Fruit fly (Drosophila melanogaster): Measurements from ENCODE around the gene CG42813.
A peak's percentile ranks its signal among the peaks of the same experiment; 100 is the strongest.

Gene CG42813

dm6 chr3R:27274533-27275447, 46.4 kb upstream of the CG42813 start, which contains the start of gene CG5938 (continued):
- TF ChIP-seq oc (tag; optimal IDR thresholded peaks at IDR 0.05): no peak
- no peak for TF ChIP-seq gcm2 (GFP tag; optimal IDR thresholded peaks at IDR 0.05)
- TF ChIP-seq da (GFP tag; optimal IDR thresholded peaks at IDR 0.05): no peak
- TF ChIP-seq CG3281 (GFP tag; optimal IDR thresholded peaks at IDR 0.05): peak; percentile 30
- TF ChIP-seq ci (GFP tag; IDR thresholded peaks at IDR 0.05): 0 out of 3 replicates have a peak, but pooled peaks have one; percentile 15
- no peak for TF ChIP-seq CG8281 (tag; optimal IDR thresholded peaks at IDR 0.05)
- TF ChIP-seq eve (GFP tag; optimal IDR thresholded peaks at IDR 0.05): no peak
- no peak for TF ChIP-seq CG16813 (GFP tag; IDR thresholded peaks at IDR 0.05; ENCODE audit: partially characterized antibody)
- TF ChIP-seq CG3838 (GFP tag; optimal IDR thresholded peaks at IDR 0.05): no peak
- TF ChIP-seq slbo (GFP tag; IDR thresholded peaks at IDR 0.05): peak; percentile 32; the same call in 1 of the 2 replicates
- no peak for TF ChIP-seq fd96Cb (tag; optimal IDR thresholded peaks at IDR 0.05)
- TF ChIP-seq CG9876 (GFP tag; optimal IDR thresholded peaks at IDR 0.05): no peak
- TF ChIP-seq zf30C (GFP tag; optimal IDR thresholded peaks at IDR 0.05): no peak
- no peak for TF ChIP-seq bbx (GFP tag; IDR thresholded peaks at IDR 0.05; ENCODE audit: partially characterized antibody)
- TF ChIP-seq CG17612 (GFP tag; IDR thresholded peaks at IDR 0.05): no peak
- TF ChIP-seq CG14050 (GFP tag; IDR thresholded peaks at IDR 0.05): no peak
- no peak for TF ChIP-seq fd102C (GFP tag; optimal IDR thresholded peaks at IDR 0.05)
- peak; percentile 90; the same call in 3 of the 4 replicates for TF ChIP-seq chinmo (GFP tag; IDR thresholded peaks at IDR 0.05; ENCODE audit: partially characterized antibody)
- 0 out of 2 replicates have a peak, but pooled peaks have one; percentile 23 for TF ChIP-seq esg (GFP tag; conservative IDR thresholded peaks at IDR 0.05)
- TF ChIP-seq CG9932 (GFP tag; IDR thresholded peaks at IDR 0.05): peak; percentile 26; the same call in 1 of the 2 replicates
- TF ChIP-seq lbe (GFP tag; optimal IDR thresholded peaks at IDR 0.05): peak; percentile 35
- TF ChIP-seq Side (GFP tag; optimal IDR thresholded peaks at IDR 0.05): no peak
- TF ChIP-seq CG30020 (tag; optimal IDR thresholded peaks at IDR 0.05): no peak
- no peak for TF ChIP-seq Doc2 (GFP tag; IDR thresholded peaks at IDR 0.05)
- no peak for TF ChIP-seq CG4282 (GFP tag; optimal IDR thresholded peaks at IDR 0.05)
- TF ChIP-seq Dref (GFP tag; IDR thresholded peaks at IDR 0.05): no peak
- TF ChIP-seq fd64A (GFP tag; optimal IDR thresholded peaks at IDR 0.05): no peak
- no peak for TF ChIP-seq E2f1 (GFP tag; IDR thresholded peaks at IDR 0.05)
- TF ChIP-seq toy (GFP tag; IDR thresholded peaks at IDR 0.05): no peak
- TF ChIP-seq bsh (GFP tag; optimal IDR thresholded peaks at IDR 0.05): peak in 1 of 2 experiments; percentile 23
- TF ChIP-seq CG17328 (GFP tag; IDR thresholded peaks at IDR 0.05): no peak
- no peak for TF ChIP-seq Hsf (GFP tag; optimal IDR thresholded peaks at IDR 0.05)
- TF ChIP-seq pho (GFP tag; optimal IDR thresholded peaks at IDR 0.05): no peak
- TF ChIP-seq Xbp1 (GFP tag; optimal IDR thresholded peaks at IDR 0.05): peak; percentile 7
- TF ChIP-seq CG2116 (GFP tag; optimal IDR thresholded peaks at IDR 0.05): peak; percentile 39
- no peak for TF ChIP-seq NC2β (GFP tag; optimal IDR thresholded peaks at IDR 0.05)
- no peak for TF ChIP-seq Dip3 (GFP tag; optimal IDR thresholded peaks at IDR 0.05)
- no peak for TF ChIP-seq CG11093 (GFP tag; IDR thresholded peaks at IDR 0.05)
- TF ChIP-seq CG10431 (GFP tag; optimal IDR thresholded peaks at IDR 0.05): peak; percentile 57
- no peak for TF ChIP-seq sd (tag; optimal IDR thresholded peaks at IDR 0.05)
- no peak for TF ChIP-seq tx (GFP tag; optimal IDR thresholded peaks at IDR 0.05)
- no peak for TF ChIP-seq ase (GFP tag; IDR thresholded peaks at IDR 0.05)
- no peak for TF ChIP-seq CG10543 (GFP tag; optimal IDR thresholded peaks at IDR 0.05)
- no peak for TF ChIP-seq CG9215 (GFP tag; IDR thresholded peaks at IDR 0.05)
- peak; percentile 51 for TF ChIP-seq CoRest (tag; optimal IDR thresholded peaks at IDR 0.05)
- TF ChIP-seq sqz (GFP tag; optimal IDR thresholded peaks at IDR 0.05): no peak
- TF ChIP-seq CG7271 (tag; optimal IDR thresholded peaks at IDR 0.05): no peak
- no peak for TF ChIP-seq Dad (GFP tag; optimal IDR thresholded peaks at IDR 0.05)
- TF ChIP-seq CG32772 (GFP tag; IDR thresholded peaks at IDR 0.05): no peak
